Worm (Caenorhabditis elegans) whole organism, L4 larva: Measurements from ENCODE around the gene D1025.10.

ENCODE experiments used
- aha-1 ChIP-seq: fragments of 150-350 bp; peaks from one replicate; lab custom pipeline; 2014; ENCODE audit warnings: missing biosample characterization, missing genetic modification characterization
- ces-1 ChIP-seq: fragments of 150-350 bp; sonication (generic microtip); optimal IDR thresholded peaks from 4 replicates; lab custom pipeline; 2014; ENCODE audit warnings: missing biosample characterization, missing genetic modification reagents, missing genetic modification characterization
- lim-7 ChIP-seq: fragments of 200-800 bp; sonication (Bioruptor generic); IDR thresholded peaks from 2 replicates; pipeline ENCODE4 v1.3.6; 2022; ENCODE audit warnings: missing genetic modification characterization, missing compliant biosample characterization
- lin-15B ChIP-seq: fragments of 150-350 bp; sonication (generic microtip); optimal IDR thresholded peaks from 3 replicates; lab custom pipeline; 2014; ENCODE audit warnings: missing biosample characterization, missing genetic modification characterization
- nhr-237 ChIP-seq: sonication (generic microtip); optimal IDR thresholded peaks from 2 replicates; lab custom pipeline; 2017; ENCODE audit warnings: missing biosample characterization, missing genetic modification characterization
- zag-1 ChIP-seq: fragments of 150-350 bp; optimal IDR thresholded peaks from 2 replicates; lab custom pipeline; 2014; ENCODE audit warnings: missing biosample characterization, missing genetic modification characterization

DNA sequence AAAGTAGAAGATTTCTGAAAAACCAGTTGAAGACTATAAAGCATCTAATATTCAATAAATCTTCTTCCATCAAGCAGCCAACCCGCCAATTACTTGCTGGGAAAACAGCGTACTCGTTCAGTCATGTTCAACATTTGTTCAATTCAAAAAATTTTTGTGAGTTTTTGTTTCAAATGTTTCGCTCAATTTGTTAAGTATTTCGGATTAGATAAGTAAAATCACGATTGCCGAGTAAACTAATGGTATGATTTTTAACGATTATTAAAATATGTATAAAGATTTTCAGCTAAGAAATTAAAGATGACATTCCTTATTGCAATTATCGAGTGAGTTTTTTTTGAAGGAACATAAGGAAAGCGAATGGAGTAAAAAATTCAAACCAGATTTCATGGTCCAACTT is 46.0 kb upstream of the D1025.10 start, which contains the start of gene M163.10:
- TF ChIP-seq lin-15B (tag; lab: Kevin White, UChicago), result no peak
- TF ChIP-seq zag-1 (tag; lab: Kevin White, UChicago), result no peak
- TF ChIP-seq lim-7 (GFP tag; lab: Robert Waterston, UW), result no peak
- no peak for TF ChIP-seq nhr-237 (tag; lab: Kevin White, UChicago)
- no peak for TF ChIP-seq aha-1 (tag; lab: Kevin White, UChicago)
- no peak for TF ChIP-seq ces-1 (GFP tag; lab: Kevin White, UChicago)
